Fruit fly (Drosophila melanogaster) whole organism, prepupa: ENCODE measurements around the gene gny.

Experiments
- Blimp-1 ChIP-seq: fragments of 200-800 bp; sonication (Bioruptor generic); optimal IDR thresholded peaks from 3 replicates; lab custom pipeline; 2017; ENCODE audit warnings: missing biosample characterization, missing genetic modification characterization, mild to moderate bottlenecking, moderate library complexity, missing genetic modification reagents
- CG10631 ChIP-seq: fragments of 200-800 bp; sonication (Bioruptor generic); optimal IDR thresholded peaks from 2 replicates; lab custom pipeline; 2016; ENCODE audit warnings: missing biosample characterization, missing genetic modification characterization
- CG10669 ChIP-seq: fragments of 200-800 bp; sonication (Bioruptor generic); optimal IDR thresholded peaks from 3 replicates; lab custom pipeline; 2018; ENCODE audit warnings: missing biosample characterization, mild to moderate bottlenecking, missing genetic modification characterization, moderate library complexity
- CG11294 ChIP-seq: fragments of 200-800 bp; sonication (Bioruptor generic); IDR thresholded peaks from 2 replicates; pipeline ENCODE4 v1.3.6; 2022; ENCODE audit warnings: missing biosample characterization, missing genetic modification characterization
- CG11762 ChIP-seq: fragments of 200-800 bp; sonication (Bioruptor generic); optimal IDR thresholded peaks from 3 replicates; lab custom pipeline; 2016; ENCODE audit warnings: missing biosample characterization, missing genetic modification characterization; ENCODE audit not compliant: insufficient read depth
- CG11902 ChIP-seq: fragments of 200-800 bp; sonication (Bioruptor generic); optimal IDR thresholded peaks from 3 replicates; lab custom pipeline; 2016; ENCODE audit warnings: missing biosample characterization, missing genetic modification characterization
- CG1621 ChIP-seq: fragments of 200-800 bp; sonication (Bioruptor generic); optimal IDR thresholded peaks from 3 replicates; lab custom pipeline; 2018; ENCODE audit warnings: missing biosample characterization, mild to moderate bottlenecking, missing genetic modification characterization
- CG16779 ChIP-seq: fragments of 200-800 bp; sonication (Bioruptor generic); optimal IDR thresholded peaks from 3 replicates; lab custom pipeline; 2017; ENCODE audit warnings: missing biosample characterization, mild to moderate bottlenecking, missing genetic modification characterization
- CG3032 ChIP-seq: fragments of 200-800 bp; optimal IDR thresholded peaks from 2 replicates; lab custom pipeline; 2019; ENCODE audit warnings: missing biosample characterization, mild to moderate bottlenecking, missing genetic modification characterization, moderate library complexity
- CG31627 ChIP-seq: fragments of 200-800 bp; sonication (Bioruptor generic); optimal IDR thresholded peaks from 3 replicates; lab custom pipeline; 2016; ENCODE audit warnings: missing biosample characterization, missing genetic modification characterization
- CG34406 ChIP-seq: fragments of 200-800 bp; sonication (Bioruptor generic); optimal IDR thresholded peaks from 3 replicates; lab custom pipeline; 2016; ENCODE audit warnings: missing biosample characterization, missing genetic modification characterization
- CG6163 ChIP-seq: fragments of 200-800 bp; sonication (Bioruptor generic); IDR thresholded peaks from 3 replicates; pipeline ENCODE4 v1.3.6; 2022; ENCODE audit warnings: missing biosample characterization, missing genetic modification characterization
- CG6276 ChIP-seq: fragments of 200-800 bp; sonication (Bioruptor generic); optimal IDR thresholded peaks from 2 replicates; lab custom pipeline; 2017; ENCODE audit warnings: missing biosample characterization, mild to moderate bottlenecking, missing genetic modification characterization
- CG7368 ChIP-seq: fragments of 200-800 bp; sonication (Bioruptor generic); optimal IDR thresholded peaks from 3 replicates; lab custom pipeline; 2016; ENCODE audit warnings: missing biosample characterization, missing genetic modification characterization
- Eip75B ChIP-seq: fragments of 200-800 bp; sonication (Bioruptor generic); optimal IDR thresholded peaks from 3 replicates; lab custom pipeline; 2016; ENCODE audit warnings: missing biosample characterization, missing genetic modification characterization
- Eip78C ChIP-seq: fragments of 200-800 bp; sonication (Bioruptor generic); peaks from one replicate; lab custom pipeline; 2016; ENCODE audit warnings: missing biosample characterization, missing genetic modification characterization
- Ets21C ChIP-seq: fragments of 200-800 bp; sonication (Bioruptor generic); optimal IDR thresholded peaks from 3 replicates; lab custom pipeline; 2016; ENCODE audit warnings: missing biosample characterization, missing genetic modification characterization
- Ets96B ChIP-seq: fragments of 200-800 bp; optimal IDR thresholded peaks from 2 replicates; lab custom pipeline; 2019; ENCODE audit warnings: missing biosample characterization, mild to moderate bottlenecking, missing genetic modification characterization, moderate library complexity
- Hr38 ChIP-seq: sonication (Bioruptor generic); optimal IDR thresholded peaks from 2 replicates; lab custom pipeline; 2016; ENCODE audit warnings: missing biosample characterization, missing genetic modification characterization
- Hr39 ChIP-seq: fragments of 200-800 bp; sonication (Bioruptor generic); optimal IDR thresholded peaks from 2 replicates; lab custom pipeline; 2016; ENCODE audit warnings: missing biosample characterization, missing genetic modification characterization
- Lpt ChIP-seq: fragments of 200-800 bp; sonication (Bioruptor generic); optimal IDR thresholded peaks from 3 replicates; lab custom pipeline; 2016; ENCODE audit warnings: missing biosample characterization, missing genetic modification characterization
- Met ChIP-seq: fragments of 200-800 bp; sonication (Bioruptor generic); optimal IDR thresholded peaks from 3 replicates; lab custom pipeline; 2016; ENCODE audit warnings: missing biosample characterization, missing genetic modification characterization
- achi ChIP-seq: fragments of 200-800 bp; sonication (Bioruptor generic); optimal IDR thresholded peaks from 3 replicates; lab custom pipeline; 2016; ENCODE audit warnings: missing biosample characterization, missing genetic modification characterization
- acj6 ChIP-seq: fragments of 200-800 bp; sonication (Bioruptor generic); optimal IDR thresholded peaks from 3 replicates; lab custom pipeline; 2016; ENCODE audit warnings: missing biosample characterization, missing genetic modification characterization
- cyc ChIP-seq: fragments of 200-800 bp; sonication (Bioruptor generic); optimal IDR thresholded peaks from 3 replicates; lab custom pipeline; 2016; ENCODE audit warnings: missing biosample characterization, missing genetic modification characterization
- dsx ChIP-seq: fragments of 200-800 bp; optimal IDR thresholded peaks from 3 replicates; lab custom pipeline; 2019; ENCODE audit warnings: missing biosample characterization, mild to moderate bottlenecking, missing genetic modification characterization, moderate library complexity; ENCODE audit not compliant: poor library complexity, severe bottlenecking
- esn ChIP-seq: fragments of 200-800 bp; sonication (Bioruptor generic); optimal IDR thresholded peaks from 2 replicates; lab custom pipeline; 2016; ENCODE audit warnings: missing biosample characterization, mild to moderate bottlenecking, missing genetic modification characterization, moderate library complexity
- fkh ChIP-seq: fragments of 200-800 bp; sonication (Bioruptor generic); optimal IDR thresholded peaks from 3 replicates; lab custom pipeline; 2017; ENCODE audit warnings: missing biosample characterization, mild to moderate bottlenecking, missing genetic modification characterization, moderate library complexity
- lz ChIP-seq: fragments of 200-800 bp; sonication (Bioruptor generic); optimal IDR thresholded peaks from 3 replicates; lab custom pipeline; 2016; ENCODE audit warnings: missing biosample characterization, missing genetic modification characterization
- pdm3 ChIP-seq: fragments of 200-800 bp; sonication (Bioruptor generic); optimal IDR thresholded peaks from 3 replicates; lab custom pipeline; 2016; ENCODE audit warnings: missing biosample characterization, missing genetic modification characterization
- salr ChIP-seq, 2 experiments: fragments of 200-800 bp; sonication (Bioruptor generic); optimal IDR thresholded peaks; 3 replicates each; lab custom pipeline; 2016 to 2018; ENCODE audit warnings: missing biosample characterization in 2 of 2, missing genetic modification characterization in 2 of 2, mild to moderate bottlenecking in 1 of 2
- ss ChIP-seq, 2 experiments: fragments of 200-800 bp; sonication (Bioruptor generic); optimal IDR thresholded peaks; 2 replicates in 1 of 2; 3 replicates in 1 of 2; lab custom pipeline; 2017 to 2018; ENCODE audit warnings: mild to moderate bottlenecking in 2 of 2, missing biosample characterization in 2 of 2, missing genetic modification characterization in 2 of 2, moderate library complexity in 1 of 2
- topi ChIP-seq: fragments of 200-800 bp; sonication (Bioruptor generic); optimal IDR thresholded peaks from 3 replicates; lab custom pipeline; 2016; ENCODE audit warnings: missing biosample characterization, missing genetic modification characterization
- vri ChIP-seq: fragments of 200-800 bp; sonication (Bioruptor generic); optimal IDR thresholded peaks from 3 replicates; lab custom pipeline; 2016; ENCODE audit warnings: missing biosample characterization, mild to moderate bottlenecking, missing genetic modification characterization

Gene gny

DNA sequence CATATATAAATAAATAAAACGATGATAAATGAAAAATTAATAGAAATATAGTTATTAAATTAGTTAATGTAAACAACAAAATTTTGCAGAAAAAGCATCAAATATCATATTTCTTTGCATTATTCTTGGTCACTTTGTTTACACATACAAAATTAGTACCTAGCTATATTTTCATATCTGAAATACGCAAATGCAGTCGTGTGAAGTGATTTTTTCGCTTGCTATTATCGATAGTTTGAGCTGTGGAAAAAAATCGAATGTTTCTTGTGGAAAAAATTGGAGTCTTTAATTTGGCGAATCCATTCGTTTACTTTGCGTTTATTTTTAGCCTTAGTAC, 16.6 kb downstream of the gny start, which contains the start of gene Cnot4:
Gene Cnot4, plus strand, starts transcription at position 229 of the 337 bp plus-strand sequence.
- TF ChIP-seq CG11762 (GFP tag; lab: Kevin White, UChicago) (no peak), CG7368 (GFP tag; lab: Kevin White, UChicago) (no peak), topi (no peak), CG16779 (no peak), CG34406 (GFP tag; lab: Kevin White, UChicago) (no peak), achi (GFP tag; lab: Kevin White, UChicago) (no peak), vri (no peak), CG10669 (GFP tag; lab: Kevin White, UChicago) (no peak), CG10631 (GFP tag; lab: Kevin White, UChicago) (no peak), Ets96B (no peak), acj6 (GFP tag; lab: Kevin White, UChicago) (no peak), Blimp-1 (GFP tag; lab: Kevin White, UChicago) (no peak), cyc (GFP tag; lab: Kevin White, UChicago) (no peak), dsx (no peak), Eip75B (no peak), Lpt (no peak), pdm3 (GFP tag; lab: Kevin White, UChicago) (no peak)

- TF ChIP-seq Eip78C (GFP tag; lab: Kevin White, UChicago) (peak; percentile 46), Met (no peak), esn (GFP tag; lab: Kevin White, UChicago) (peak; percentile 14), vri (peak; percentile 50), topi (peak; percentile 28), fkh (peak; percentile 83), CG6276 (no peak), cyc (GFP tag; lab: Kevin White, UChicago) (no peak), ss (GFP tag; optimal IDR thresholded peaks at IDR 0.05; lab: Kevin White, UChicago) (peak in 1 of 2 experiments; percentile 72)
Observed at dm6 chr2L:10396877-10397587, 17.1 kb downstream of the gny start.

DNA sequence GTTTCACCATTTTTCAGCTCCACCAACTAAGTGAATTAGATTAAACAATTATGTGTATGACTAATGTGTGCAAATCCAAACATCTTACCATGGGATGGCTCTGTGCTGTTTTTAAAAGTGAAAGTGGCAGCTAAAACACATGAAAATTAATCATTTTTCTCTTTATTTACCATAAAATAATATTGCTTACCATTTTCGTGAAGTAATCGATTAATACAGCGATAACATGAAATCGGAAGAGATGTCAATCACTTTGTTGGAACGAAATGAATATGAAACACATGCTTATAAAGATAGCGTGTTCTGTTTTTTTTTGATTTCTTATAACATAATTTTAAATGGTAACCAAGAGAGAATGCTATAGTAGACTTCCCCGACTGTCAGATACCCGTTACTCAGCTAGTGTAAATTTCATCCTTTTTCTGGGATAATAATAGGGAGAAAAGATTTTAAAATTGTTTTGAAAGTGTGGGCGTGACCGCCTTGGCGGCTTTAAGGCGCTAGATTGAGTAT, 24.0 kb downstream of the gny start:
- TF ChIP-seq Hr38 (GFP tag; lab: Kevin White, UChicago) (no peak), CG16779 (no peak), CG3032 (tag; lab: Kevin White, UChicago) (no peak), esn (GFP tag; lab: Kevin White, UChicago) (no peak), CG10669 (GFP tag; lab: Kevin White, UChicago) (peak; percentile 78), CG34406 (GFP tag; lab: Kevin White, UChicago) (no peak), lz (GFP tag; lab: Kevin White, UChicago) (no peak), CG6163 (GFP tag; lab: Robert Waterston, UW) (no peak), Ets96B (no peak), Blimp-1 (GFP tag; lab: Kevin White, UChicago) (no peak), CG11902 (no peak), fkh (peak; percentile 9), CG11294 (GFP tag; lab: Robert Waterston, UW) (no peak), Eip78C (GFP tag; lab: Kevin White, UChicago) (peak; percentile 50), Ets21C (GFP tag; lab: Kevin White, UChicago) (no peak), CG31627 (GFP tag; lab: Kevin White, UChicago) (no peak), CG1621 (tag; lab: Kevin White, UChicago) (no peak), salr (GFP tag; optimal IDR thresholded peaks at IDR 0.05; lab: Kevin White, UChicago) (no peak), CG10631 (GFP tag; lab: Kevin White, UChicago) (no peak), Lpt (no peak), pdm3 (GFP tag; lab: Kevin White, UChicago) (no peak), Hr39 (GFP tag; lab: Kevin White, UChicago) (no peak)
- TF ChIP-seq, all 60 proteins: peak for 3
